Fruit fly (Drosophila melanogaster) whole organism, adult: ENCODE results near the gene CG10809.

Experiments
- CG11617 ChIP-seq: fragments of 200-800 bp; sonication (Bioruptor generic); optimal IDR thresholded peaks from 2 replicates; lab custom pipeline; 2017; ENCODE audit warnings: mild to moderate bottlenecking, missing biosample characterization, missing genetic modification reagents, missing genetic modification characterization
- CG12768 ChIP-seq: fragments of 200-800 bp; sonication (Bioruptor generic); optimal IDR thresholded peaks from 2 replicates; lab custom pipeline; 2017; ENCODE audit warnings: missing biosample characterization, missing genetic modification characterization, mild to moderate bottlenecking, moderate library complexity, missing genetic modification reagents
- CG14711 ChIP-seq: fragments of 200-800 bp; sonication (Bioruptor generic); optimal IDR thresholded peaks from 2 replicates; lab custom pipeline; 2018; ENCODE audit warnings: missing biosample characterization, mild to moderate bottlenecking, missing genetic modification characterization, moderate library complexity
- CG1620 ChIP-seq: fragments of 200-800 bp; sonication (Bioruptor generic); optimal IDR thresholded peaks from 2 replicates; lab custom pipeline; 2016; ENCODE audit warnings: missing biosample characterization, missing genetic modification characterization
- CG33017 ChIP-seq: fragments of 200-800 bp; sonication (Bioruptor generic); optimal IDR thresholded peaks from 2 replicates; lab custom pipeline; 2018; ENCODE audit warnings: missing biosample characterization, mild to moderate bottlenecking, missing genetic modification characterization, moderate library complexity
- CG5204 ChIP-seq: fragments of 200-800 bp; sonication (Bioruptor generic); optimal IDR thresholded peaks from 2 replicates; lab custom pipeline; 2016; ENCODE audit warnings: missing biosample characterization, missing genetic modification characterization
- CG7045 ChIP-seq: fragments of 200-800 bp; sonication (Bioruptor generic); optimal IDR thresholded peaks from 2 replicates; lab custom pipeline; 2017; ENCODE audit warnings: missing biosample characterization, mild to moderate bottlenecking, missing genetic modification characterization
- CG7101 ChIP-seq: fragments of 200-800 bp; sonication (Bioruptor generic); optimal IDR thresholded peaks from 2 replicates; lab custom pipeline; 2018; ENCODE audit warnings: missing biosample characterization, mild to moderate bottlenecking, missing genetic modification characterization, moderate library complexity
- Clk ChIP-seq: fragments of 200-800 bp; sonication (Bioruptor generic); optimal IDR thresholded peaks from 2 replicates; lab custom pipeline; 2017; ENCODE audit warnings: missing biosample characterization, missing genetic modification characterization
- Crg-1 ChIP-seq: fragments of 200-800 bp; sonication (Bioruptor generic); optimal IDR thresholded peaks from 2 replicates; lab custom pipeline; 2016; ENCODE audit warnings: missing biosample characterization, missing genetic modification characterization
- Hr96 ChIP-seq: fragments of 200-800 bp; sonication (Bioruptor generic); optimal IDR thresholded peaks from 2 replicates; lab custom pipeline; 2016; ENCODE audit warnings: missing biosample characterization, missing genetic modification characterization
- Mnt ChIP-seq: fragments of 200-800 bp; sonication (Bioruptor generic); optimal IDR thresholded peaks from 2 replicates; lab custom pipeline; 2016; ENCODE audit warnings: missing biosample characterization, mild to moderate bottlenecking, missing genetic modification characterization
- bab1 ChIP-seq: fragments of 200-800 bp; sonication (Bioruptor generic); optimal IDR thresholded peaks from 3 replicates; lab custom pipeline; 2019; ENCODE audit warnings: missing biosample characterization, mild to moderate bottlenecking, missing genetic modification characterization, moderate library complexity
- cic ChIP-seq: fragments of 200-800 bp; sonication (Bioruptor generic); optimal IDR thresholded peaks from 2 replicates; lab custom pipeline; 2017; ENCODE audit warnings: missing biosample characterization, mild to moderate bottlenecking, missing genetic modification characterization, moderate library complexity
- cnc ChIP-seq, 2 experiments: fragments of >200 bp; optimal IDR thresholded peaks; 2 replicates each; lab custom pipeline; 2017
- kay ChIP-seq: fragments of 200-800 bp; sonication (Bioruptor generic); peaks from one replicate; lab custom pipeline; 2016; ENCODE audit warnings: missing biosample characterization, missing genetic modification characterization, borderline replicate concordance
- ovo ChIP-seq: fragments of 200-800 bp; sonication (Bioruptor generic); optimal IDR thresholded peaks from 2 replicates; lab custom pipeline; 2016; ENCODE audit warnings: missing biosample characterization, missing genetic modification characterization
- pad ChIP-seq: fragments of 200-800 bp; sonication (Bioruptor generic); optimal IDR thresholded peaks from 3 replicates; lab custom pipeline; 2017; ENCODE audit warnings: missing biosample characterization, missing genetic modification characterization, mild to moderate bottlenecking, moderate library complexity, missing genetic modification reagents
- tj ChIP-seq: fragments of 200-800 bp; sonication (Bioruptor generic); optimal IDR thresholded peaks from 3 replicates; lab custom pipeline; 2017; ENCODE audit warnings: missing biosample characterization, mild to moderate bottlenecking, missing genetic modification characterization, moderate library complexity
- toe ChIP-seq: fragments of 200-800 bp; sonication (Bioruptor generic); optimal IDR thresholded peaks from 2 replicates; lab custom pipeline; 2016; ENCODE audit warnings: missing biosample characterization, missing genetic modification characterization

Gene CG10809

DNA sequence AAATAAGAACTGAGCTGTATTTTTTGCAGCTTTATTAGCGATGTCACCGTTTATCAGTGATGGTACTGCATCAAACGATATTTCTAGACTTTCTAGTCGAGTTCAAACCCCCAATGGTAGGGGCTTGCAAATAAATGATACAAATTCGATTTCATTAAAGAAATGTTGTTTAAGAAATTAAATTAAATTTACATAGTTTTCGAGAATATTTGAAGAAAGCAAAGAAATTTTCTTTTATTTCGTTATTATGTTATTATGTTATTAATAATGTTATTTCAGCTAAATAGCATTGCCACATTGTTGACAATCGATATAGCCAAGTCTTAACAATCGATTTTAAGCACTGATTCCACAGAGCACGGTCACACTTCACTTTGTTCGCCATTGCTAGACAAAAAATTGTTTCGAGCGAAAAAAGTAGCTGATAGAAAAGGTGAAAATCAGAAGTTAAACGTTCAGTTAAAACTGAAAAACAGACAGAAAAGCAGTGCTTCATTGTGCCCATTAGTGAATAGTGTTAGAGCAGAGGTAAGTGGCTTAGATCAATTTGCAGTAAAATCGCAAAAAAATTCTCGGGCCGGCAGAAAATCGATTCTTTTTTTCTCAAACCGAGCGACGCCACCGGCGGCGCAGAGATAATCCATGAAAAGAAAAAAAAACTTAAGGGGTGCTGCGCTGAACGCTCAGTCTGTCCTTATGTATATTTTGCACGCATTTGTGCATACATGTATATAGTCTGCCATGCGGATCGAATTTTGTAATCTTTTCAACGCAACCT lies 4.8 kb upstream of the CG10809 start, which contains the start of the genes iPLA2-VIA and Ciz1:
TSS of gene iPLA2-VIA (minus strand) at position 75 of the 778 bp plus-strand sequence.
TSS of gene Ciz1 (plus strand) at position 365 of the 778 bp plus-strand sequence.
- TF ChIP-seq kay (peak; percentile 51), ovo (GFP tag; lab: Kevin White, UChicago) (no peak), toe (GFP tag; lab: Kevin White, UChicago) (peak; percentile 65), CG5204 (GFP tag; lab: Kevin White, UChicago) (no peak), CG7045 (GFP tag; lab: Kevin White, UChicago) (no peak), CG33017 (tag; lab: Kevin White, UChicago) (no peak), CG7101 (tag; lab: Kevin White, UChicago) (peak; percentile 32), cnc (optimal IDR thresholded peaks at IDR 0.05; lab: Kevin White, UChicago) (no peak), CG12768 (GFP tag; lab: Kevin White, UChicago) (no peak), pad (GFP tag; lab: Kevin White, UChicago) (peak; percentile 19), Clk (GFP tag; lab: Kevin White, UChicago) (no peak), CG14711 (tag; lab: Kevin White, UChicago) (peak; percentile 5), cic (GFP tag; lab: Kevin White, UChicago) (no peak), Hr96 (GFP tag; lab: Kevin White, UChicago) (no peak), CG1620 (peak; percentile 36), tj (GFP tag; lab: Kevin White, UChicago) (peak; percentile 12), CG11617 (GFP tag; lab: Kevin White, UChicago) (peak; percentile 18), Crg-1 (GFP tag; lab: Kevin White, UChicago) (no peak), Mnt (GFP tag; lab: Kevin White, UChicago) (peak; percentile 36), bab1 (GFP tag; lab: Kevin White, UChicago) (peak; percentile 34)

DNA sequence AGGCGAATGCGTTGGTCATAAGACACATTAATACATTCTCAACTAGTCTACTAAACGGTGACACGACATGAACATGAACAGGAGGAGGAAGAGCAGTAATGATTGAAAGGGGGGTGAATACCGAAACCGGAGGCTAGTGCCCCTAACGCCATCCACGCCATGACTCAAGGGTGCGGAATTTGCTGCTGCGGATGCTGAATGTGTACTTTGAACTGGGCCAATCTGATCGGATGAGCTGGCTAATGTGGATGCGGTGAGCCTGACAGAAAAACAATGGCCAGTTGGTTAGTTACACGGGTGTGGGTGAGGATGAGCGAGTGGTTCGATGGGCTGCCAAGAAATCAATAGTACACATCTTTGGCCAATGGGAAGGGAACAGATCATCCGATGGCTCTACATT lies 4.0 kb upstream of the CG10809 start:
- TF ChIP-seq CG12768 (GFP tag; lab: Kevin White, UChicago) (peak; percentile 47), Crg-1 (GFP tag; lab: Kevin White, UChicago) (no peak), kay (peak; percentile 90)

DNA sequence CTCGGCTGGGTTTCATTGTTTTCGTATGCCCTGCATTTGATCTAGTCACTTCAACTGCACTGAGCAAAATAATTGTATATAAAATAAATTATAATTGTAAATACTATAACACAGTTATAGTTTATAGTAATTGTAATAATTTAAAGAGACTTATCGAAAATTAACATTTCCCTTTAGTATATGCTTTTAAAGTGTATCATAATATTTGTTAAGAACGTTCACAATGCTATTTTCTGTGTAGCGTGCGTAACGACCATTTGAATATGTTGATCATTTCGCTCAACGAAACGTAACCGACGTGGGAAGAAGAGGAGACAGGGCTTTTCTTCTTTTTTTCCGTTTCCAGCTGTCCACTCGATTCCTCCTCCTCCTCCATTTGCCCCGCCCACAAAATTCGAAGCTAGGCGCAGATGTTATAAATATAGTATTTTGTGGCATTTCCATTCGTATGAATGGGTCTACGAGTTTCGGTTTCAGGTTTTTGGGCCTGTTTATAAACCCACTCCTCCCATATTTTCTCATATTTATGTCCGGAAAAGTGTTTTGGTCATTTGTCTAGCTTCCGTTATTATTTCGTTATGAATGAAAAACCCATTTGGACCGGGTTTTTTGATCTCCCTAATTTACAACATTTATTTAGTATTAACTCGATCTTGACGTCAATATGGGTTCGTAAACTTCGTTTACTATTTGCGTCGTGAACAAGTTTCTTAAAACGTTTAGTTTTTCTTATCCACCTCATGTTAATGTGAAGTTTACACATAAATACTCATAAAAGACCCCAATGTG lies 3.1 kb downstream of the CG10809 start:
- no peak for TF ChIP-seq CG11617 (GFP tag; lab: Kevin White, UChicago)
- TF ChIP-seq CG14711 (tag; lab: Kevin White, UChicago) = peak; percentile 30
- TF ChIP-seq ovo (GFP tag; lab: Kevin White, UChicago) = no peak
- TF ChIP-seq pad (GFP tag; lab: Kevin White, UChicago) = no peak
- no peak for TF ChIP-seq kay
- TF ChIP-seq CG7045 (GFP tag; lab: Kevin White, UChicago) = no peak
- no peak for TF ChIP-seq tj (GFP tag; lab: Kevin White, UChicago)
- TF ChIP-seq Hr96 (GFP tag; lab: Kevin White, UChicago) = no peak
- TF ChIP-seq CG1620 = no peak
- no peak for TF ChIP-seq CG12768 (GFP tag; lab: Kevin White, UChicago)
- no peak for TF ChIP-seq toe (GFP tag; lab: Kevin White, UChicago)
- TF ChIP-seq bab1 (GFP tag; lab: Kevin White, UChicago) = peak; percentile 64
- peak; percentile 36 for TF ChIP-seq CG7101 (tag; lab: Kevin White, UChicago)
- no peak for TF ChIP-seq CG33017 (tag; lab: Kevin White, UChicago)

DNA sequence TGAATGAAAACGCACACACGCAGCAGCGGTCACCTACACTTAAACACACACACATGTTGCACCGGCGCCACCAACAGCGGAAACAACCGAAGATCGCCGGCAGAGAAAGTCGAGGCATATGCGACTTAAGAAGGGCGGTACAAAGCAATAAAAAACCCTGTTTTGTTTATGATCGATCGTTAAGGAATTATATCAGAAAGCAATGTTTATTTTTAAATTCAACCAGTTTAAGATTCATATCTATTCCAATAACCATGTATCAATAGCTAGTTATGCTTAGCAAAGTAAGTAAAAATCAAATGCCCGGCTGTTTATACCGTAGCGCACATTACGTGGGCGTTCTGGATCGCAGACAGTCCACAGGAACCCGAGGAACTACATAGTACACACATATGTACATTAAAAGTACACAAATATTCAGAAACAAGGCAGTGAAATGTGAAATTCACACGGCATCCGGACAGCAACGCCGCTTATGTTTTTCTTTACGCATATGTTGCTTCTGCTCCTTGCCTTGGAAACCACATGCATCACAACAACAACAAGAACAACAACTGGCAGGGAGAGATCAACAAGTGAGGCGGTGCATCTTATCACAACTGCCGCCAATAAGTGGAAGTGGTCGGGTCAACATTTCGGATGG lies 3.8 kb downstream of the CG10809 start:
- TF ChIP-seq toe (GFP tag; lab: Kevin White, UChicago) = peak; percentile 26
- peak; percentile 41 for TF ChIP-seq Crg-1 (GFP tag; lab: Kevin White, UChicago)
- peak; percentile 60 for TF ChIP-seq CG12768 (GFP tag; lab: Kevin White, UChicago)
- TF ChIP-seq Clk (GFP tag; lab: Kevin White, UChicago) = peak; percentile 46
- peak; percentile 40 for TF ChIP-seq CG11617 (GFP tag; lab: Kevin White, UChicago)
- peak; percentile 28 for TF ChIP-seq CG1620
- TF ChIP-seq CG33017 (tag; lab: Kevin White, UChicago) = peak; percentile 72
- TF ChIP-seq cnc (optimal IDR thresholded peaks at IDR 0.05; lab: Kevin White, UChicago) = no peak
- peak; percentile 38 for TF ChIP-seq tj (GFP tag; lab: Kevin White, UChicago)
- TF ChIP-seq ovo (GFP tag; lab: Kevin White, UChicago) = no peak
- peak; percentile 82 for TF ChIP-seq CG7101 (tag; lab: Kevin White, UChicago)
- peak; percentile 46 for TF ChIP-seq pad (GFP tag; lab: Kevin White, UChicago)
- TF ChIP-seq CG14711 (tag; lab: Kevin White, UChicago) = peak; percentile 69
- peak; percentile 26 for TF ChIP-seq Mnt (GFP tag; lab: Kevin White, UChicago)
- TF ChIP-seq cic (GFP tag; lab: Kevin White, UChicago) = peak; percentile 30
- no peak for TF ChIP-seq kay
- TF ChIP-seq bab1 (GFP tag; lab: Kevin White, UChicago) = peak; percentile 84
- peak; percentile 66 for TF ChIP-seq CG7045 (GFP tag; lab: Kevin White, UChicago)
- TF ChIP-seq CG5204 (GFP tag; lab: Kevin White, UChicago) = no peak
- TF ChIP-seq Hr96 (GFP tag; lab: Kevin White, UChicago) = peak; percentile 80
